Worm (Caenorhabditis elegans) whole organism, dauer: ENCODE data around the gene F45E1.5.

ENCODE experiments used
- unc-62 ChIP-seq: sonication (generic microtip); optimal IDR thresholded peaks from 2 replicates; lab custom pipeline; 2017; ENCODE audit warnings: missing biosample characterization, missing genetic modification reagents, missing genetic modification characterization

Gene F45E1.5

DNA sequence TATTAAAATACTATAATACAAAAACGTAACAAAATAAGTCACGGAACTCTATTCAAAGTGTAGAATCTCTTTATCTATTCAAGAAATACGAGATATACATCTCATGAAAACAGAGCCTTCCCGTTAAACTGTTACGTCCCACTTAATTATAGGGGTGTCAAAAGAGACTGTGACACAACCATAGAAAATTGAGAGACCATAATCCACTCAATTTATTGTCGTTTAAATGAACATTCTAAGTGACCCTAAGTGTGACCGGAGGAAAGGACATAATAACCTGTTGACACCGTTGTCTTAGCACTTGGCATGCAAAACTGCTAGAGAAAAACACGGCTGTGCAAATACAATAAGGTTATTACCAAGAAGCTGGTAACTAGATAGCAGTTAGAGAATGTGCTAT lies 8.0 kb upstream of the F45E1.5 start:
- TF ChIP-seq unc-62, result no peak

ce11 chrX:7975741-7976140 lies 759 bp upstream of the F45E1.5 start:
- no peak for TF ChIP-seq unc-62

DNA sequence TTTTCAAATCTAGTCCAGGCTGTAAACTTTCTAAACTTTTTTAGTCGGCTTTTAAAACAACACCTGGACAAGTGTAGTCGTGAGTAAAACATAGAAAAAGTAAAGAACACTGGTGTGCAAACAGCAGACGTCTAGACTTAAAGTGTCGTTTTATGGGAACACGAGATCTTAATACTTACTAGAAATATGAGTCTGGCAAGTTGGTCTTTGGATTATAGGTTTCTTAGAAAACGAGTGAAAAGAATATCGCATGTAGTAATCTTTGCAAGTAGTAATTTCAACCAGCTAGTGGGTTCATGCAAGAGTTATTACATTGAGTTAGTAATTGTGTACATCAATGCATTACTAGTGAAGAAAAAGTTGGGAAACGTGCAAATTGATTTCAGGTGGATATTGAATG lies 952 bp downstream of the F45E1.5 start:
- TF ChIP-seq unc-62, result no peak

ce11 chrX:7982047-7982446 lies 5.5 kb downstream of the F45E1.5 start, which contains the start of gene his-71:
Gene his-71 (minus strand): TSS chrX:7982070.
- TF ChIP-seq unc-62, result no peak

DNA sequence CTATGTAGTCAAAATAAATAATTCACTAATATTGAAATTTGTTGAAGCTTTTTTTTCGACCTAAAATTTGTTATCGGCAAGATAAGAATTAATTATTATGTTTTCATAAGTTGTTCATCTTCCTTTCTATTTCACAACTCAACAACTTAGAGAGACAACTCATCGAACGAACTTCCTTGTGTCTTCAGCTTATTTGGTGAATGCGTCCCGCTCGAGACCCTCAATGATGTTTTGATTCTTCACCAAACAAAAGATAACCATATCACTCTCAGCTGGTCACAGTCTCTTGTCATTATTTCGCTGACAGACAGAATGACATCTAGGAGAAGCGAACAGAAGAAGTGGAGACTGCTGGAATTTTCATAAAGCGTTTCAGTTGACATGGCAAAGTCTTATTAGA lies 8.2 kb downstream of the F45E1.5 start:
- TF ChIP-seq unc-62, result no peak

ce11 chrX:7985495-7986029 lies 9.1 kb downstream of the F45E1.5 start, which contains the start of gene F45E1.4:
Gene F45E1.4 (plus strand): TSS chrX:7985979.
- TF ChIP-seq unc-62, result no peak

- TF ChIP-seq unc-62, result no peak
Measured at ce11 chrX:7986892-7987291, 10.4 kb downstream of the F45E1.5 start.

DNA sequence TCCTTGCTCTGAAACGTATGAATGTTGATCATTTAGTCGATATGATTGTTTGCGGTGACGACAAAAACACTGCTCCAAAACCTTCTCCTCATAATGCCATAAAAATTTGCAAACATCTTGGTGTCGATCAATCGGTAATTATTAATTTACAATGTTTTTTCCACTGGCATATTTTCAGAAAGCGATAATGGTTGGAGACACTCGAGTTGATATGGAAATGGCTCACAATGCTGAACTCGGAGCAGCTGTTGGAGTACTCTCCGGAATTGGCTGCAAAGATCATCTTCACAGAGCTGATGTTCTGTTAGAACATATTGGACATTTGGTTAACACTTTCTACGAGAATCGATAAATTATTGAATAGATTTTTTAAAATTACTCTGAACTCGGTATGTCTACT lies 12.0 kb downstream of the F45E1.5 start:
- TF ChIP-seq unc-62, result no peak

- TF ChIP-seq unc-62, result no peak
Measured at ce11 chrX:7989155-7989554, 12.7 kb downstream of the F45E1.5 start.

DNA sequence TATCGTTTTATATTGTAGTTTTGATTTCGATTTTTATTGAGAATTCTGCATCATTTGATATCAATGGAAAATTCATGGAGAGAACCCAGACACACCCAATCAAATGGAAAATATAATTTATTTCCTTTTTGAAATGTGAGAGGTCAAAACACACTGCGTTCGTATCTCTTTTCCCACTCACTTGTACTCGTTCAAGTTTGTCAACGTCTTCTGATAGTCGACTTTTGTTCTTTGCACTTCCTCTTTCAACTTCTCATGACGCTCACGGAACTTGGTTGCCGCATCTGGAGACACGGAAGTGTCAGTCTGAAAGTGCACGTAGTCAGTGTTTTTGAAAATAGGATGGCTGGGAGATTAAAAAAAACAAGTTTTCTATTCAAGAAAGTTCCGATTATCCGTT lies 13.8 kb downstream of the F45E1.5 start:
- no peak for TF ChIP-seq unc-62

DNA sequence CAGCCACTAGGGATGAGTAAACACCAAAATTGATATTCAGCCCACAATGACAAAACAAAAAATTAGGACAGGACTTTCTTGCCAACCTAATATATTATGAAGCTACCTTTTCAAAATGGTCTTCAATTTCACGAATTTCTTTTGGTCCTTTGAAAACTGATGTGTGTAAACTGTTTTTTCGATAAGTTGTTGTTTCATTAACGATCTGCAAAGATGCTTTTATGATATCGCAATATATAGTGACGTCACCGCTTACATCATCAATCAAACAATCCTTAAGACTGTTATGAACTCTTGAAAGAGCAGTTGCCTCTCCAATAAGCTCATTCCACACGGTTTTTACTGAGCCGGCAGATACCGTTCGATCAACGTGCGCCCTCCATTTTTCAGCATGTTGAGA lies 15.6 kb downstream of the F45E1.5 start:
- TF ChIP-seq unc-62, result no peak

DNA sequence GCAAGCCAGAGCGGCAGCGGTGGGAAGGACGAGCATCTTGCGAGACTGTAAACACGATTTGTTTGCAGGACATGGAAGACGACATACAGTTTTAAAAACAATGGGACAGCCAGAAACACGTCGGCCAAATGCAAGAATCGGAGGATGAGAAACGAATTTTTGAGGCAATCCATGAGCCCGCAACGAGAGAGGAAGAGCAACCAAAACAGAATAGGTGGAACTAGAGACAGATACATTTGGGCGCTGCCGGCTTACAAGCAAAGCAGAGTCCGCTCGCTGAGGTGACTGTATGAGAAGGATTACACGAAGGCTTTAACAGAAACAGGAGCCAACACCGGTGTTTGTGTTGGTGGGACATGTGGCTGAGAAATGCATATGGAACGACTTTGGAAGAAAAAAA lies 18.0 kb downstream of the F45E1.5 start:
- TF ChIP-seq unc-62, result no peak

- no peak for TF ChIP-seq unc-62
Measured at ce11 chrX:7997968-7998367, 21.5 kb downstream of the F45E1.5 start, which contains the start of gene sdpn-1. Gene sdpn-1 (minus strand): TSS chrX:7998229.

DNA sequence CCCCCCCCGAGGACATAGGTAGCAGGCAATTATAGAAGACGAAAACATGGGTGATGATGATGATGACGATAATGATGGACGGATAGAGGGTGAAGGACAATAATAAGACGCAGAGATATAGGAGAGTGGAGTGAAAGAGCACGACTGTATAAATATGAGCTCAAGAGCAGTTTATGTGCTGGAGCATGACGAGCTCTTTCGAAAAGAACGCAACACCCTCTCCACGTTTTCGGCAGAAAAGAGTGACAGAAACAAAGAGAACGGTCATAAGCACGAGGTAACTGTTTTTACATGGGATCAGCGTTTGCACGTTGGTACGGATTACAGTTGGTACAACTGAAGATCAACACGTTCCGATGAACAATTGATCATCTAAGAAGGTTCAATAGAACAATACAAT lies 22.4 kb downstream of the F45E1.5 start:
- no peak for TF ChIP-seq unc-62

DNA sequence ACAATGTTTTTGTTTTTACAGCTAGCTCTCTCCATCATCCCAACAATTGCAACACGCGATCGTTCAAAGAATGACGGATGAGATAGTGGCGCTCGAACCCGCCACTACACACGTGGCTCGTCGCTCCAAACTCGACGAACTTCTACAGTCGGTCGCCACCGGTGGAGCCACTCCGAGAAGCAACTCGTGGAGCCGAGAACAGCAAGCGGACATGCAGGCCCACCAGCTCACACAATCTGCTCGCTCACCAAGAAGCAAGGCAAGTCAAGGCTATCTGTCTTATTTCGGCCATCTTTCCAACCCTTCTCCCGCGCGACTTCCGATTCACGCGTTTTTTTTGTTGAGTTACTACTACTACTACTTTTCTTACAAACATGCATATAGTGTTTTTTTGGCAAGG lies 27.2 kb downstream of the F45E1.5 start, which contains the start of the genes F45E1.1 and F45E1.2:
Gene F45E1.1 (plus strand): TSS at position 20 of the 400 bp plus-strand sequence.
Gene F45E1.2 (plus strand): TSS at position 71 of the 400 bp plus-strand sequence.
- no peak for TF ChIP-seq unc-62

- no peak for TF ChIP-seq unc-62
Measured at ce11 chrX:8004845-8005244, 28.3 kb downstream of the F45E1.5 start.

DNA sequence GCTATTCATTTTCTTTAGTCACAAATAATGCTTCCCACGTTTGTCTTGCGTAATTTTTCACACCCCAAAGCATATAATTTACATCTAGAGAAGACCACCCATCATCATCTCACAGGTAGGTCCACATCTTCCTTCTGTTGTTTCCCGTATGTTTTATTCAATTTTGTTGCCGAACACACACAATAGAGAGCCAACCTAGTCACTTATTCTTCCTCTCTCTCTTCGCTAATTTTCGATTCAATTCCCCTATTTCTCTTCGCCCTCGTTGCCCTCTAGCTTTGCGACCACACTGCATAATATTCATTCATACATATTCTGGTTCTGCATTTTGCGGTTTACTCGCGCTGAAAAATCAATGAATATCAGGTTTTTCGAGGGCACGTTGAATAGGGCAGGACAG lies 29.5 kb downstream of the F45E1.5 start:
- no peak for TF ChIP-seq unc-62

ce11 chrX:8010652-8011051 lies 34.2 kb downstream of the F45E1.5 start:
- no peak for TF ChIP-seq unc-62

- TF ChIP-seq unc-62, result no peak
Measured at ce11 chrX:8014407-8015003, 38.0 kb downstream of the F45E1.5 start, which contains the start of gene unk-1. Gene unk-1 (plus strand): TSS chrX:8014983.
